Fruit fly (Drosophila melanogaster): ENCODE results near the gene PH4alphaNE1.

The PH4alphaNE1 gene

dm6 chr3R:30450224-30450623 is 49.9 kb downstream of the PH4alphaNE1 start (continued):
- TF ChIP-seq CG7786 (GFP tag; optimal IDR thresholded peaks at IDR 0.05) (peak; percentile 77), GATAe (GFP tag; conservative IDR thresholded peaks at IDR 0.05) (no peak), eyg (GFP tag; optimal IDR thresholded peaks at IDR 0.05) (no peak), CG17186 (GFP tag; optimal IDR thresholded peaks at IDR 0.05) (peak; percentile 59), sim (GFP tag; IDR thresholded peaks at IDR 0.05) (peak; percentile 88), CG4424 (GFP tag; optimal IDR thresholded peaks at IDR 0.05) (peak; percentile 0), Oli (tag; optimal IDR thresholded peaks at IDR 0.05) (no peak), gsb (GFP tag; IDR thresholded peaks at IDR 0.05) (peak; percentile 70), mld (GFP tag; IDR thresholded peaks at IDR 0.05; ENCODE audit: partially characterized antibody) (no peak), Ada2b (GFP tag; IDR thresholded peaks at IDR 0.05) (peak; percentile 51; the same call in 1 of the 2 replicates), HHEX (GFP tag; optimal IDR thresholded peaks at IDR 0.05) (peak; percentile 83), CG8765 (GFP tag; IDR thresholded peaks at IDR 0.05) (no peak), Nf-YC (tag; optimal IDR thresholded peaks at IDR 0.05) (no peak), inv (GFP tag; IDR thresholded peaks at IDR 0.05; ENCODE audit: partially characterized antibody) (no peak), Antp (GFP tag; optimal IDR thresholded peaks at IDR 0.05) (peak; percentile 72), NC2α (GFP tag; optimal IDR thresholded peaks at IDR 0.05) (peak; percentile 76), Usf (GFP tag; optimal IDR thresholded peaks at IDR 0.05) (no peak), CG4282 (GFP tag; optimal IDR thresholded peaks at IDR 0.05) (peak; percentile 5), CG4854 (GFP tag; optimal IDR thresholded peaks at IDR 0.05) (peak; percentile 79), CG4707 (GFP tag; optimal IDR thresholded peaks at IDR 0.05) (peak; percentile 68), CG33557 (GFP tag; optimal IDR thresholded peaks at IDR 0.05) (peak; percentile 78), Dp (GFP tag; optimal IDR thresholded peaks at IDR 0.05) (no peak), Meics (GFP tag; optimal IDR thresholded peaks at IDR 0.05) (peak; percentile 76), Drgx (GFP tag; IDR thresholded peaks at IDR 0.05) (peak; percentile 7; the same call in 1 of the 2 replicates), CG7556 (GFP tag; optimal IDR thresholded peaks at IDR 0.05) (peak; percentile 57), CG8290 (GFP tag; optimal IDR thresholded peaks at IDR 0.05) (peak; percentile 77), CG8290 (tag; optimal IDR thresholded peaks at IDR 0.05) (peak; percentile 50 to 79), MBD-R2 (GFP tag; IDR thresholded peaks at IDR 0.05) (peak; percentile 67; the same call in 1 of the 2 replicates), HmgZ (tag; optimal IDR thresholded peaks at IDR 0.05) (peak; percentile 71), fd96Cb (tag; optimal IDR thresholded peaks at IDR 0.05) (peak; percentile 26), pan (optimal IDR thresholded peaks at IDR 0.05) (no peak), pan (GFP tag; optimal IDR thresholded peaks at IDR 0.05 in 1 of 2, IDR thresholded peaks at IDR 0.05 in 1 of 2) (peak in 1 of 2 experiments; percentile 86), CG8281 (tag; optimal IDR thresholded peaks at IDR 0.05) (peak; percentile 22), Optix (GFP tag; IDR thresholded peaks at IDR 0.05) (no peak), CG15011 (GFP tag; optimal IDR thresholded peaks at IDR 0.05) (peak; percentile 73), HLHmδ (GFP tag; optimal IDR thresholded peaks at IDR 0.05) (peak; percentile 81), Sox102F (GFP tag; optimal IDR thresholded peaks at IDR 0.05) (peak; percentile 53), D (optimal IDR thresholded peaks at IDR 0.05) (no peak), D (GFP tag; optimal IDR thresholded peaks at IDR 0.05) (peak; percentile 75), ac (GFP tag; optimal IDR thresholded peaks at IDR 0.05) (peak; percentile 57), gcm (GFP tag; optimal IDR thresholded peaks at IDR 0.05) (peak; percentile 55), cwo (GFP tag; optimal IDR thresholded peaks at IDR 0.05) (peak; percentile 74), fd3F (GFP tag; optimal IDR thresholded peaks at IDR 0.05) (peak; percentile 71), odd (GFP tag; optimal IDR thresholded peaks at IDR 0.05) (peak; percentile 73), al (GFP tag; IDR thresholded peaks at IDR 0.05) (no peak; the same call in 1 of the 2 replicates), gro (GFP tag; optimal IDR thresholded peaks at IDR 0.05) (peak; percentile 54), CG7745 (tag; optimal IDR thresholded peaks at IDR 0.05) (no peak), Scr (GFP tag; IDR thresholded peaks at IDR 0.05; ENCODE audit: partially characterized antibody) (no peak), ATbp (GFP tag; optimal IDR thresholded peaks at IDR 0.05) (peak; percentile 91), CG2712 (tag; optimal IDR thresholded peaks at IDR 0.05) (peak; percentile 35), da (GFP tag; optimal IDR thresholded peaks at IDR 0.05) (peak; percentile 64)
